Worm (Caenorhabditis elegans) whole organism, L4 larva: Measurements from ENCODE around the gene hum-5.

Source experiments
- ama-1 ChIP-seq: fragments of 150-350 bp; optimal IDR thresholded peaks from 2 replicates; lab custom pipeline; 2014; ENCODE audit warnings: inconsistent platforms, mixed read lengths
- hlh-30 ChIP-seq: sonication (generic microtip); optimal IDR thresholded peaks from 2 replicates; lab custom pipeline; 2017; ENCODE audit warnings: antibody characterized with exemption, mild to moderate bottlenecking, missing genetic modification characterization, missing compliant biosample characterization; ENCODE audit not compliant: insufficient read depth
- jun-1 ChIP-seq: fragments of 150-350 bp; optimal IDR thresholded peaks from 2 replicates; lab custom pipeline; 2014; ENCODE audit warnings: missing biosample characterization, missing genetic modification reagents, missing genetic modification characterization
- lin-1 ChIP-seq: fragments of 200-800 bp; sonication (Bioruptor generic); IDR thresholded peaks from 2 replicates; pipeline ENCODE4 v1.3.6; 2022; ENCODE audit warnings: missing genetic modification reagents, missing genetic modification characterization, missing compliant biosample characterization
- lin-15B ChIP-seq: fragments of 150-350 bp; sonication (generic microtip); optimal IDR thresholded peaks from 3 replicates; lab custom pipeline; 2014; ENCODE audit warnings: missing biosample characterization, missing genetic modification characterization
- lsy-2 ChIP-seq, 2 experiments: fragments of 150-350 bp in 1 of 2; sonication (generic microtip) in 1 of 2; optimal IDR thresholded peaks; 2 replicates each; lab custom pipeline; 2014 to 2017; ENCODE audit warnings: missing biosample characterization in 2 of 2, missing genetic modification characterization in 2 of 2
- nhr-237 ChIP-seq: sonication (generic microtip); optimal IDR thresholded peaks from 2 replicates; lab custom pipeline; 2017; ENCODE audit warnings: missing biosample characterization, missing genetic modification characterization
- nhr-76 ChIP-seq: fragments of 150-350 bp; optimal IDR thresholded peaks from 2 replicates; lab custom pipeline; 2014; ENCODE audit warnings: missing biosample characterization, missing genetic modification characterization
- nhr-77 ChIP-seq: fragments of 150-350 bp; optimal IDR thresholded peaks from 2 replicates; lab custom pipeline; 2014; ENCODE audit warnings: missing biosample characterization, missing genetic modification characterization
- snpc-4 ChIP-seq: fragments of 150-350 bp; optimal IDR thresholded peaks from 2 replicates; lab custom pipeline; 2014; ENCODE audit warnings: missing biosample characterization, missing genetic modification characterization
- tra-1 ChIP-seq: fragments of 200-800 bp; sonication (Bioruptor generic); IDR thresholded peaks from 2 replicates; pipeline ENCODE4 v1.3.6; 2022; ENCODE audit warnings: missing genetic modification reagents, missing genetic modification characterization, missing compliant biosample characterization
- unc-62 ChIP-seq, 3 experiments: fragments of 150-350 bp in 1 of 3; sonication (generic microtip); optimal IDR thresholded peaks in 2 of 3; peaks in 1 of 3; 1 replicate in 1 of 3; 2 replicates in 2 of 3; lab custom pipeline; 2014 to 2017; ENCODE audit warnings: missing biosample characterization in 3 of 3, missing genetic modification characterization in 3 of 3, missing genetic modification reagents in 3 of 3, missing genotype in 1 of 3
- zag-1 ChIP-seq: fragments of 150-350 bp; optimal IDR thresholded peaks from 2 replicates; lab custom pipeline; 2014; ENCODE audit warnings: missing biosample characterization, missing genetic modification characterization

- TF ChIP-seq nhr-237 (tag; lab: Kevin White, UChicago) (no peak), lin-1 (GFP tag; lab: Robert Waterston, UW) (no peak), unc-62 (GFP tag; optimal IDR thresholded peaks at IDR 0.05 in 1 of 2; lab: Kevin White, UChicago) (no peak), unc-62 (tag; optimal IDR thresholded peaks at IDR 0.05; lab: Kevin White, UChicago) (no peak), nhr-77 (tag; lab: Kevin White, UChicago) (no peak), jun-1 (tag; lab: Kevin White, UChicago) (no peak), hlh-30 (tag; lab: Kevin White, UChicago) (no peak), lsy-2 (tag; optimal IDR thresholded peaks at IDR 0.05; lab: Kevin White, UChicago) (no peak), snpc-4 (tag; lab: Kevin White, UChicago) (no peak), lin-15B (no peak), ama-1 (lab: Kevin White, UChicago) (no peak), tra-1 (GFP tag; lab: Robert Waterston, UW) (no peak), zag-1 (tag; lab: Kevin White, UChicago) (no peak), nhr-76 (no peak)
These were observed 45.3 kb downstream of the hum-5 start for ce11 chrIII:3991362-3991761.
